Worm (Caenorhabditis elegans): ENCODE results near the gene T06E6.10.

T06E6.10 gene

ce11 chrV:15431322-15432052, 13.6 kb downstream of the T06E6.10 start (continued):
- TF ChIP-seq mdt-29 (GFP tag; IDR thresholded peaks at IDR 0.05), result no peak
- TF ChIP-seq dpl-1 (GFP tag; optimal IDR thresholded peaks at IDR 0.05), result no peak
- 0 out of 2 replicates have a peak, but pooled peaks have one; percentile 35 for TF ChIP-seq tag-97 (GFP tag; IDR thresholded peaks at IDR 0.05)
- TF ChIP-seq daf-8 (GFP tag; IDR thresholded peaks at IDR 0.05), result no peak
- TF ChIP-seq mes-2 (tag; optimal IDR thresholded peaks at IDR 0.05; ENCODE audit: poor library complexity, severe bottlenecking), result no peak
- TF ChIP-seq tra-1 (GFP tag; IDR thresholded peaks at IDR 0.05), result no peak
- no peak for TF ChIP-seq ceh-32 (tag; optimal IDR thresholded peaks at IDR 0.05; ENCODE audit: poor library complexity)
- no peak for TF ChIP-seq egl-43 (GFP tag; IDR thresholded peaks at IDR 0.05)
- 0 out of 2 replicates have a peak, but pooled peaks have one; percentile 35 for TF ChIP-seq ZK337.2 (GFP tag; IDR thresholded peaks at IDR 0.05)
- TF ChIP-seq nhr-25 (tag; optimal IDR thresholded peaks at IDR 0.05; ENCODE audit: borderline replicate concordance, insufficient read depth), result no peak
- no peak for TF ChIP-seq Y48G9A.11 (GFP tag; IDR thresholded peaks at IDR 0.05)
- TF ChIP-seq nhr-102 (tag; optimal IDR thresholded peaks at IDR 0.05), result no peak
- no peak for TF ChIP-seq lim-7 (GFP tag; IDR thresholded peaks at IDR 0.05)

ce11 chrV:15432457-15432856, 14.5 kb downstream of the T06E6.10 start, which contains the start of gene T26H5.8:
TSS of gene T26H5.8 (minus strand) at chrV:15432726.
- no peak for TF ChIP-seq lsy-2 (tag; optimal IDR thresholded peaks at IDR 0.05)
- peak; percentile 92 for TF ChIP-seq pqm-1 (tag; optimal IDR thresholded peaks at IDR 0.05)
- TF ChIP-seq dve-1 (tag; optimal IDR thresholded peaks at IDR 0.05; ENCODE audit: insufficient read depth), result peak; percentile 26
- TF ChIP-seq sdz-12 (GFP tag; optimal IDR thresholded peaks at IDR 0.05), result no peak
- TF ChIP-seq nhr-28 (tag; optimal IDR thresholded peaks at IDR 0.05), result peak; percentile 80
- TF ChIP-seq daf-16 (GFP tag; optimal IDR thresholded peaks at IDR 0.05), result no peak
- TF ChIP-seq daf-16 (tag; optimal IDR thresholded peaks at IDR 0.05), result peak; percentile 97
- TF ChIP-seq aha-1 (tag), result peak; percentile 17
- no peak for TF ChIP-seq zag-1 (tag; optimal IDR thresholded peaks at IDR 0.05)
- no peak for TF ChIP-seq mep-1 (tag; optimal IDR thresholded peaks at IDR 0.05)

- TF ChIP-seq mxl-2 (GFP tag; conservative IDR thresholded peaks at IDR 0.05) (peak; percentile 56; the same call in 1 of the 2 replicates), aha-1 (tag) (peak; percentile 38)
These were observed 15.7 kb downstream of the T06E6.10 start for ce11 chrV:15433654-15434053.

ce11 chrV:15434647-15435046, 16.7 kb downstream of the T06E6.10 start:
- no peak for TF ChIP-seq daf-16 (GFP tag; optimal IDR thresholded peaks at IDR 0.05)
- peak; percentile 53 for TF ChIP-seq daf-16 (tag; optimal IDR thresholded peaks at IDR 0.05)
- TF ChIP-seq hmg-1.1 (GFP tag; IDR thresholded peaks at IDR 0.05), result no peak
- TF ChIP-seq dpl-1 (GFP tag; optimal IDR thresholded peaks at IDR 0.05), result no peak
- peak; percentile 57 for TF ChIP-seq pqm-1 (tag; optimal IDR thresholded peaks at IDR 0.05)
- TF ChIP-seq php-3 (GFP tag; IDR thresholded peaks at IDR 0.05), result no peak
- no peak for TF ChIP-seq F26F4.8 (GFP tag; conservative IDR thresholded peaks at IDR 0.05)
- no peak for TF ChIP-seq nhr-111 (GFP tag; optimal IDR thresholded peaks at IDR 0.05)
- TF ChIP-seq duxl-1 (tag; optimal IDR thresholded peaks at IDR 0.05; ENCODE audit: poor library complexity), result no peak
- no peak for TF ChIP-seq lsy-2 (tag; optimal IDR thresholded peaks at IDR 0.05)
- no peak for TF ChIP-seq hlh-30 (tag; optimal IDR thresholded peaks at IDR 0.05; ENCODE audit: insufficient read depth)

ce11 chrV:15436133-15436532, 18.2 kb downstream of the T06E6.10 start:
- TF ChIP-seq set-16 (GFP tag; IDR thresholded peaks at IDR 0.05) (no peak), ZK546.5 (tag; optimal IDR thresholded peaks at IDR 0.05) (no peak), daf-16 (GFP tag; optimal IDR thresholded peaks at IDR 0.05) (no peak), daf-16 (tag; optimal IDR thresholded peaks at IDR 0.05) (peak; percentile 71), nhr-6 (tag; optimal IDR thresholded peaks at IDR 0.05) (peak; percentile 66), nhr-77 (tag; optimal IDR thresholded peaks at IDR 0.05) (peak; percentile 10), dve-1 (tag; optimal IDR thresholded peaks at IDR 0.05; ENCODE audit: insufficient read depth) (peak; percentile 51), nhr-28 (tag; optimal IDR thresholded peaks at IDR 0.05) (peak; percentile 72), dmd-6 (GFP tag; IDR thresholded peaks at IDR 0.05) (peak; percentile 95; the same call in 1 of the 2 replicates), egl-27 (tag; optimal IDR thresholded peaks at IDR 0.05) (no peak), pqm-1 (tag; optimal IDR thresholded peaks at IDR 0.05) (peak; percentile 88), R02D3.7 (tag; optimal IDR thresholded peaks at IDR 0.05) (no peak), nhr-48 (tag; optimal IDR thresholded peaks at IDR 0.05) (peak; percentile 25), Y105C5A.15 (GFP tag; IDR thresholded peaks at IDR 0.05) (no peak), pha-4 (GFP tag; IDR thresholded peaks at IDR 0.05) (no peak), pha-4 (tag; optimal IDR thresholded peaks at IDR 0.05) (no peak), unc-62 (GFP tag; optimal IDR thresholded peaks at IDR 0.05 in 1 of 2) (no peak), unc-62 (tag; optimal IDR thresholded peaks at IDR 0.05) (no peak)
